Fruit fly (Drosophila melanogaster) whole organism, prepupa: ENCODE data around the gene Theg.

Source experiments
- CG11294 ChIP-seq: fragments of 200-800 bp; sonication (Bioruptor generic); IDR thresholded peaks from 2 replicates; pipeline ENCODE4 v1.3.6; 2022; ENCODE audit warnings: missing biosample characterization, missing genetic modification characterization
- CG1621 ChIP-seq: fragments of 200-800 bp; sonication (Bioruptor generic); optimal IDR thresholded peaks from 3 replicates; lab custom pipeline; 2018; ENCODE audit warnings: missing biosample characterization, mild to moderate bottlenecking, missing genetic modification characterization
- CG3032 ChIP-seq: fragments of 200-800 bp; optimal IDR thresholded peaks from 2 replicates; lab custom pipeline; 2019; ENCODE audit warnings: missing biosample characterization, mild to moderate bottlenecking, missing genetic modification characterization, moderate library complexity
- CG32006 ChIP-seq: fragments of 200-800 bp; sonication (Bioruptor generic); optimal IDR thresholded peaks from 3 replicates; lab custom pipeline; 2017; ENCODE audit warnings: missing biosample characterization, mild to moderate bottlenecking, missing genetic modification characterization
- CG34406 ChIP-seq: fragments of 200-800 bp; sonication (Bioruptor generic); optimal IDR thresholded peaks from 3 replicates; lab custom pipeline; 2016; ENCODE audit warnings: missing biosample characterization, missing genetic modification characterization
- CG3919 ChIP-seq: fragments of 200-800 bp; sonication (Bioruptor generic); optimal IDR thresholded peaks from 3 replicates; lab custom pipeline; 2016; ENCODE audit warnings: missing biosample characterization, missing genetic modification characterization
- CG4318 ChIP-seq: fragments of 200-800 bp; sonication (Bioruptor generic); optimal IDR thresholded peaks from 3 replicates; lab custom pipeline; 2017; ENCODE audit warnings: missing biosample characterization, mild to moderate bottlenecking, missing genetic modification characterization
- CG6792 ChIP-seq: fragments of 200-800 bp; sonication (Bioruptor generic); optimal IDR thresholded peaks from 3 replicates; lab custom pipeline; 2016; ENCODE audit warnings: missing biosample characterization, missing genetic modification characterization
- CG6808 ChIP-seq: fragments of 200-800 bp; sonication (Bioruptor generic); optimal IDR thresholded peaks from 3 replicates; lab custom pipeline; 2017; ENCODE audit warnings: missing biosample characterization, missing genetic modification characterization, mild to moderate bottlenecking, moderate library complexity, missing genetic modification reagents
- CG6854 ChIP-seq: fragments of 200-800 bp; sonication (Bioruptor generic); optimal IDR thresholded peaks from 2 replicates; lab custom pipeline; 2017; ENCODE audit warnings: missing biosample characterization, mild to moderate bottlenecking, missing genetic modification characterization
- CG7368 ChIP-seq: fragments of 200-800 bp; sonication (Bioruptor generic); optimal IDR thresholded peaks from 3 replicates; lab custom pipeline; 2016; ENCODE audit warnings: missing biosample characterization, missing genetic modification characterization
- CG8319 ChIP-seq: fragments of 200-800 bp; sonication (Bioruptor generic); optimal IDR thresholded peaks from 3 replicates; lab custom pipeline; 2016; ENCODE audit warnings: missing biosample characterization, missing genetic modification characterization
- Eip78C ChIP-seq: fragments of 200-800 bp; sonication (Bioruptor generic); peaks from one replicate; lab custom pipeline; 2016; ENCODE audit warnings: missing biosample characterization, missing genetic modification characterization
- Eip93F ChIP-seq: fragments of 200-800 bp; sonication (Bioruptor generic); optimal IDR thresholded peaks from 2 replicates; lab custom pipeline; 2016; ENCODE audit warnings: missing biosample characterization, mild to moderate bottlenecking, missing genetic modification characterization
- Ets21C ChIP-seq: fragments of 200-800 bp; sonication (Bioruptor generic); optimal IDR thresholded peaks from 3 replicates; lab custom pipeline; 2016; ENCODE audit warnings: missing biosample characterization, missing genetic modification characterization
- Ets96B ChIP-seq: fragments of 200-800 bp; optimal IDR thresholded peaks from 2 replicates; lab custom pipeline; 2019; ENCODE audit warnings: missing biosample characterization, mild to moderate bottlenecking, missing genetic modification characterization, moderate library complexity
- Hr38 ChIP-seq: sonication (Bioruptor generic); optimal IDR thresholded peaks from 2 replicates; lab custom pipeline; 2016; ENCODE audit warnings: missing biosample characterization, missing genetic modification characterization
- Hr39 ChIP-seq: fragments of 200-800 bp; sonication (Bioruptor generic); optimal IDR thresholded peaks from 2 replicates; lab custom pipeline; 2016; ENCODE audit warnings: missing biosample characterization, missing genetic modification characterization
- Met ChIP-seq: fragments of 200-800 bp; sonication (Bioruptor generic); optimal IDR thresholded peaks from 3 replicates; lab custom pipeline; 2016; ENCODE audit warnings: missing biosample characterization, missing genetic modification characterization
- OdsH ChIP-seq: fragments of 200-800 bp; sonication (Bioruptor generic); optimal IDR thresholded peaks from 3 replicates; lab custom pipeline; 2016; ENCODE audit warnings: missing biosample characterization, missing genetic modification characterization
- Sox14 ChIP-seq: fragments of 200-800 bp; sonication (Bioruptor generic); optimal IDR thresholded peaks from 3 replicates; lab custom pipeline; 2016; ENCODE audit warnings: missing biosample characterization, missing genetic modification characterization
- achi ChIP-seq: fragments of 200-800 bp; sonication (Bioruptor generic); optimal IDR thresholded peaks from 3 replicates; lab custom pipeline; 2016; ENCODE audit warnings: missing biosample characterization, missing genetic modification characterization
- acj6 ChIP-seq: fragments of 200-800 bp; sonication (Bioruptor generic); optimal IDR thresholded peaks from 3 replicates; lab custom pipeline; 2016; ENCODE audit warnings: missing biosample characterization, missing genetic modification characterization
- dsx ChIP-seq: fragments of 200-800 bp; optimal IDR thresholded peaks from 3 replicates; lab custom pipeline; 2019; ENCODE audit warnings: missing biosample characterization, mild to moderate bottlenecking, missing genetic modification characterization, moderate library complexity; ENCODE audit not compliant: poor library complexity, severe bottlenecking
- eg ChIP-seq: fragments of 200-800 bp; sonication (Bioruptor generic); IDR thresholded peaks from 3 replicates; pipeline ENCODE4 v1.3.6; 2022; ENCODE audit warnings: missing biosample characterization, missing genetic modification characterization
- esn ChIP-seq: fragments of 200-800 bp; sonication (Bioruptor generic); optimal IDR thresholded peaks from 2 replicates; lab custom pipeline; 2016; ENCODE audit warnings: missing biosample characterization, mild to moderate bottlenecking, missing genetic modification characterization, moderate library complexity
- fd59A ChIP-seq: fragments of 200-800 bp; sonication (Bioruptor generic); optimal IDR thresholded peaks from 2 replicates; lab custom pipeline; 2017; ENCODE audit warnings: missing biosample characterization, mild to moderate bottlenecking, missing genetic modification characterization, missing genetic modification reagents
- fd85E ChIP-seq: fragments of 200-800 bp; sonication (Bioruptor generic); optimal IDR thresholded peaks from 3 replicates; lab custom pipeline; 2016; ENCODE audit warnings: missing biosample characterization, missing genetic modification characterization
- fkh ChIP-seq: fragments of 200-800 bp; sonication (Bioruptor generic); optimal IDR thresholded peaks from 3 replicates; lab custom pipeline; 2017; ENCODE audit warnings: missing biosample characterization, mild to moderate bottlenecking, missing genetic modification characterization, moderate library complexity
- lz ChIP-seq: fragments of 200-800 bp; sonication (Bioruptor generic); optimal IDR thresholded peaks from 3 replicates; lab custom pipeline; 2016; ENCODE audit warnings: missing biosample characterization, missing genetic modification characterization
- pdm3 ChIP-seq: fragments of 200-800 bp; sonication (Bioruptor generic); optimal IDR thresholded peaks from 3 replicates; lab custom pipeline; 2016; ENCODE audit warnings: missing biosample characterization, missing genetic modification characterization
- spab ChIP-seq: fragments of 200-800 bp; sonication (Bioruptor generic); optimal IDR thresholded peaks from 2 replicates; lab custom pipeline; 2017; ENCODE audit warnings: missing biosample characterization, mild to moderate bottlenecking, missing genetic modification characterization, missing genetic modification reagents
- ss ChIP-seq, 2 experiments: fragments of 200-800 bp; sonication (Bioruptor generic); optimal IDR thresholded peaks; 2 replicates in 1 of 2; 3 replicates in 1 of 2; lab custom pipeline; 2017 to 2018; ENCODE audit warnings: mild to moderate bottlenecking in 2 of 2, missing biosample characterization in 2 of 2, missing genetic modification characterization in 2 of 2, moderate library complexity in 1 of 2
- svp ChIP-seq: fragments of 200-800 bp; sonication (Bioruptor generic); peaks from one replicate; lab custom pipeline; 2016; ENCODE audit warnings: missing biosample characterization, missing genetic modification characterization
- topi ChIP-seq: fragments of 200-800 bp; sonication (Bioruptor generic); optimal IDR thresholded peaks from 3 replicates; lab custom pipeline; 2016; ENCODE audit warnings: missing biosample characterization, missing genetic modification characterization
- vri ChIP-seq: fragments of 200-800 bp; sonication (Bioruptor generic); optimal IDR thresholded peaks from 3 replicates; lab custom pipeline; 2016; ENCODE audit warnings: missing biosample characterization, mild to moderate bottlenecking, missing genetic modification characterization

Gene Theg

dm6 chr3R:21972069-21972468, 42.4 kb upstream of the Theg start (continued):
- peak; percentile 34 for TF ChIP-seq CG6792 (GFP tag; lab: Kevin White, UChicago)
- TF ChIP-seq Hr39 (GFP tag; lab: Kevin White, UChicago), result no peak
- TF ChIP-seq CG7368 (GFP tag; lab: Kevin White, UChicago), result peak; percentile 77
- peak; percentile 69 for TF ChIP-seq fd59A (GFP tag; lab: Kevin White, UChicago)
- no peak for TF ChIP-seq CG11294
- TF ChIP-seq Met (GFP tag; lab: Kevin White, UChicago), result peak; percentile 27
- TF ChIP-seq CG6854 (GFP tag; lab: Kevin White, UChicago), result peak; percentile 72
- TF ChIP-seq Ets96B (tag; lab: Kevin White, UChicago), result peak; percentile 85
- peak; percentile 67 for TF ChIP-seq OdsH (GFP tag; lab: Kevin White, UChicago)
- peak; percentile 93 for TF ChIP-seq spab (GFP tag; lab: Kevin White, UChicago)
- peak; percentile 78 for TF ChIP-seq CG32006 (GFP tag; lab: Kevin White, UChicago)
- TF ChIP-seq CG1621, result peak; percentile 95
- peak; percentile 63 for TF ChIP-seq Eip93F (GFP tag; lab: Kevin White, UChicago)
- TF ChIP-seq fd85E (GFP tag; lab: Kevin White, UChicago), result peak; percentile 86
- peak; percentile 65 for TF ChIP-seq svp (GFP tag; lab: Kevin White, UChicago)
- TF ChIP-seq CG3032 (tag; lab: Kevin White, UChicago), result peak; percentile 77
- TF ChIP-seq pdm3, result peak; percentile 63
- TF ChIP-seq acj6 (GFP tag; lab: Kevin White, UChicago), result peak; percentile 42
- TF ChIP-seq Eip78C, result peak; percentile 82
- no peak for TF ChIP-seq CG4318
- TF ChIP-seq CG3919, result peak; percentile 80
- TF ChIP-seq vri (GFP tag; lab: Kevin White, UChicago), result peak; percentile 31
- TF ChIP-seq Sox14 (GFP tag; lab: Kevin White, UChicago), result peak; percentile 76
- TF ChIP-seq topi (GFP tag; lab: Kevin White, UChicago), result no peak
- no peak for TF ChIP-seq lz (GFP tag; lab: Kevin White, UChicago)
- TF ChIP-seq esn (GFP tag; lab: Kevin White, UChicago), result peak; percentile 32
- TF ChIP-seq Ets21C, result no peak
- TF ChIP-seq fkh (GFP tag; lab: Kevin White, UChicago), result no peak
- TF ChIP-seq achi (GFP tag; lab: Kevin White, UChicago), result peak; percentile 80

- TF ChIP-seq CG8319 (GFP tag; lab: Kevin White, UChicago) (no peak), CG4318 (no peak), ss (GFP tag; optimal IDR thresholded peaks at IDR 0.05; lab: Kevin White, UChicago) (peak in 1 of 2 experiments; percentile 43), Hr38 (no peak), Eip93F (GFP tag; lab: Kevin White, UChicago) (peak; percentile 42), Eip78C (peak; percentile 23), dsx (GFP tag; lab: Kevin White, UChicago) (peak; percentile 35), CG34406 (GFP tag; lab: Kevin White, UChicago) (no peak)
Measured at dm6 chr3R:21973029-21973428, 41.5 kb upstream of the Theg start.

dm6 chr3R:21976355-21976858, 38.1 kb upstream of the Theg start:
- TF ChIP-seq Ets96B (tag; lab: Kevin White, UChicago) (peak; percentile 1), vri (GFP tag; lab: Kevin White, UChicago) (peak; percentile 46), achi (GFP tag; lab: Kevin White, UChicago) (no peak), Eip78C (peak; percentile 12), eg (GFP tag; lab: Robert Waterston, UW) (no peak), ss (GFP tag; optimal IDR thresholded peaks at IDR 0.05; lab: Kevin White, UChicago) (peak in 1 of 2 experiments; percentile 29), dsx (GFP tag; lab: Kevin White, UChicago) (peak; percentile 10), Eip93F (GFP tag; lab: Kevin White, UChicago) (peak; percentile 77), CG6808 (GFP tag; lab: Kevin White, UChicago) (peak; percentile 9)
